Fruit fly (Drosophila melanogaster) whole organism, embryonic: Measurements from ENCODE around the gene CG6040.

Experiments used
- Abd-B ChIP-seq: fragments of 200-800 bp; sonication (Bioruptor generic); optimal IDR thresholded peaks from 2 replicates; lab custom pipeline; 2018; ENCODE audit warnings: missing biosample characterization, mild to moderate bottlenecking, missing genetic modification characterization, moderate library complexity
- Ada2b ChIP-seq: fragments of 200-800 bp; sonication (Bioruptor generic); IDR thresholded peaks from 2 replicates; pipeline ENCODE4 v1.3.6; 2022; ENCODE audit warnings: missing biosample characterization, missing genetic modification characterization
- CG10267 ChIP-seq: fragments of 200-800 bp; sonication (Bioruptor generic); optimal IDR thresholded peaks from 2 replicates; lab custom pipeline; 2018; ENCODE audit warnings: missing biosample characterization, mild to moderate bottlenecking, missing genetic modification characterization, moderate library complexity
- CG12071 ChIP-seq: fragments of 200-800 bp; sonication (Bioruptor generic); optimal IDR thresholded peaks from 3 replicates; lab custom pipeline; 2018; ENCODE audit warnings: missing biosample characterization, mild to moderate bottlenecking, missing genetic modification characterization
- CG12104 ChIP-seq: fragments of 200-800 bp; sonication (Bioruptor generic); optimal IDR thresholded peaks from 3 replicates; lab custom pipeline; 2016; ENCODE audit warnings: missing biosample characterization, missing genetic modification characterization
- CG12769 ChIP-seq: fragments of 200-800 bp; sonication (Bioruptor generic); optimal IDR thresholded peaks from 2 replicates; lab custom pipeline; 2019; ENCODE audit warnings: missing biosample characterization, mild to moderate bottlenecking, missing genetic modification characterization, moderate library complexity
- CG13123 ChIP-seq: fragments of 200-800 bp; sonication (Bioruptor generic); optimal IDR thresholded peaks from 2 replicates; lab custom pipeline; 2016; ENCODE audit warnings: missing biosample characterization, missing genetic modification characterization
- CG13287 ChIP-seq: fragments of 200-800 bp; sonication (Bioruptor generic); IDR thresholded peaks from 2 replicates; pipeline ENCODE4 v1.3.6; 2022; ENCODE audit warnings: missing biosample characterization, missing genetic modification characterization; ENCODE audit not compliant: partially characterized antibody
- CG15073 ChIP-seq: fragments of 200-800 bp; sonication (Bioruptor generic); optimal IDR thresholded peaks from 2 replicates; lab custom pipeline; 2016; ENCODE audit warnings: missing biosample characterization, missing genetic modification characterization
- CG15514 ChIP-seq: fragments of 200-800 bp; sonication (Bioruptor generic); optimal IDR thresholded peaks from 3 replicates; lab custom pipeline; 2017; ENCODE audit warnings: missing biosample characterization, missing genetic modification characterization, mild to moderate bottlenecking, moderate library complexity, missing genetic modification reagents
- CG15696 ChIP-seq: fragments of 200-800 bp; sonication (Bioruptor generic); optimal IDR thresholded peaks from 2 replicates; lab custom pipeline; 2019; ENCODE audit warnings: missing biosample characterization, mild to moderate bottlenecking, missing genetic modification characterization, moderate library complexity
- CG16813 ChIP-seq: fragments of 200-800 bp; sonication (Bioruptor generic); IDR thresholded peaks from 3 replicates; pipeline ENCODE4 v1.3.6; 2022; ENCODE audit warnings: missing biosample characterization, missing genetic modification characterization; ENCODE audit not compliant: partially characterized antibody
- CG17361 ChIP-seq: fragments of 200-800 bp; sonication (Bioruptor generic); IDR thresholded peaks from 3 replicates; pipeline ENCODE4 v1.3.6; 2022; ENCODE audit warnings: missing biosample characterization, missing genetic modification characterization
- CG17829 ChIP-seq: fragments of 200-800 bp; optimal IDR thresholded peaks from 2 replicates; lab custom pipeline; 2019; ENCODE audit warnings: missing biosample characterization, mild to moderate bottlenecking, missing genetic modification characterization, moderate library complexity
- CG3163 ChIP-seq: fragments of 200-800 bp; sonication (Bioruptor generic); optimal IDR thresholded peaks from 3 replicates; lab custom pipeline; 2016; ENCODE audit warnings: missing biosample characterization, missing genetic modification characterization
- CG4360 ChIP-seq: fragments of 200-800 bp; sonication (Bioruptor generic); IDR thresholded peaks from 2 replicates; pipeline ENCODE4 v1.3.6; 2022; ENCODE audit warnings: missing biosample characterization, missing genetic modification characterization
- CG4707 ChIP-seq: fragments of 200-800 bp; sonication (Bioruptor generic); optimal IDR thresholded peaks from 2 replicates; lab custom pipeline; 2018; ENCODE audit warnings: missing biosample characterization, mild to moderate bottlenecking, missing genetic modification characterization, moderate library complexity
- CG4730 ChIP-seq: fragments of 200-800 bp; sonication (Bioruptor generic); IDR thresholded peaks from 2 replicates; pipeline ENCODE4 v1.3.6; 2022; ENCODE audit warnings: missing biosample characterization, missing genetic modification characterization
- CG7745 ChIP-seq: fragments of 200-800 bp; sonication (Bioruptor generic); optimal IDR thresholded peaks from 2 replicates; lab custom pipeline; 2018; ENCODE audit warnings: missing biosample characterization, mild to moderate bottlenecking, missing genetic modification characterization, moderate library complexity
- CG8478 ChIP-seq: fragments of >200 bp; optimal IDR thresholded peaks from 2 replicates; lab custom pipeline; 2018
- CG9437 ChIP-seq: fragments of 200-800 bp; sonication (Bioruptor generic); optimal IDR thresholded peaks from 2 replicates; lab custom pipeline; 2018; ENCODE audit warnings: missing biosample characterization, mild to moderate bottlenecking, missing genetic modification characterization
- E2f2 ChIP-seq: fragments of 200-800 bp; sonication (Bioruptor generic); IDR thresholded peaks from 2 replicates; pipeline ENCODE4 v1.3.6; 2022; ENCODE audit warnings: missing biosample characterization, missing genetic modification characterization
- Ets65A ChIP-seq: fragments of 200-800 bp; sonication (Bioruptor generic); peaks from one replicate; lab custom pipeline; 2016; ENCODE audit warnings: missing biosample characterization, missing genetic modification characterization
- H2.0 ChIP-seq: fragments of 200-800 bp; sonication (Bioruptor generic); IDR thresholded peaks from 2 replicates; pipeline ENCODE4 v1.3.6; 2022; ENCODE audit warnings: missing biosample characterization, missing genetic modification characterization
- Hand ChIP-seq: fragments of 200-800 bp; sonication (Bioruptor generic); optimal IDR thresholded peaks from 2 replicates; lab custom pipeline; 2017; ENCODE audit warnings: mild to moderate bottlenecking, missing biosample characterization, missing genetic modification reagents, missing genetic modification characterization
- Kr ChIP-seq: fragments of 200-800 bp; sonication (Bioruptor generic); optimal IDR thresholded peaks from 2 replicates; lab custom pipeline; 2017; ENCODE audit warnings: missing biosample characterization, mild to moderate bottlenecking, missing genetic modification characterization
- MBD-R2 ChIP-seq: fragments of 200-800 bp; sonication (Bioruptor generic); IDR thresholded peaks from 2 replicates; pipeline ENCODE4 v1.3.6; 2022; ENCODE audit warnings: missing biosample characterization, missing genetic modification characterization
- MTF-1 ChIP-seq: fragments of 200-800 bp; sonication (Bioruptor generic); optimal IDR thresholded peaks from 2 replicates; lab custom pipeline; 2018; ENCODE audit warnings: missing biosample characterization, mild to moderate bottlenecking, missing genetic modification characterization, borderline replicate concordance
- Med ChIP-seq: fragments of 200-800 bp; sonication (Bioruptor generic); peaks from one replicate; lab custom pipeline; 2016; ENCODE audit warnings: missing biosample characterization, missing genetic modification characterization, mild to moderate bottlenecking, inconsistent platforms, moderate library complexity
- Myb ChIP-seq: fragments of 200-800 bp; sonication (Bioruptor generic); optimal IDR thresholded peaks from 2 replicates; lab custom pipeline; 2016; ENCODE audit warnings: missing biosample characterization, missing genetic modification characterization
- NfI ChIP-seq: fragments of 200-800 bp; sonication (Bioruptor generic); optimal IDR thresholded peaks from 3 replicates; lab custom pipeline; 2018; ENCODE audit warnings: missing biosample characterization, mild to moderate bottlenecking, missing genetic modification characterization, moderate library complexity
- Side ChIP-seq: fragments of 200-800 bp; sonication (Bioruptor generic); optimal IDR thresholded peaks from 2 replicates; lab custom pipeline; 2016; ENCODE audit warnings: missing biosample characterization, missing genetic modification characterization
- Stat92E ChIP-seq, 3 experiments: fragments of >200 bp in 2 of 3; fragments of 200-800 bp in 1 of 3; sonication (Bioruptor generic) in 1 of 3; optimal IDR thresholded peaks; 2 replicates each; lab custom pipeline; 2017 to 2019; ENCODE audit warnings: missing biosample characterization in 3 of 3, missing genetic modification characterization in 3 of 3, mild to moderate bottlenecking in 1 of 3, moderate library complexity in 1 of 3
- TFAM ChIP-seq: fragments of 200-800 bp; sonication (Bioruptor generic); optimal IDR thresholded peaks from 2 replicates; lab custom pipeline; 2017; ENCODE audit warnings: missing biosample characterization, missing genetic modification characterization, inconsistent platforms
- amos ChIP-seq: fragments of 200-800 bp; sonication (Bioruptor generic); IDR thresholded peaks from 2 replicates; pipeline ENCODE4 v1.3.6; 2022; ENCODE audit warnings: missing biosample characterization, missing genetic modification characterization; ENCODE audit not compliant: partially characterized antibody
- bbx ChIP-seq: fragments of 200-800 bp; sonication (Bioruptor generic); IDR thresholded peaks from 2 replicates; pipeline ENCODE4 v1.3.6; 2022; ENCODE audit warnings: missing biosample characterization, missing genetic modification characterization; ENCODE audit not compliant: partially characterized antibody
- chm ChIP-seq: fragments of 200-800 bp; sonication (Bioruptor generic); IDR thresholded peaks from 2 replicates; pipeline ENCODE4 v1.3.6; 2022; ENCODE audit warnings: missing biosample characterization, missing genetic modification characterization
- corto ChIP-seq: fragments of 200-800 bp; sonication (Bioruptor generic); optimal IDR thresholded peaks from 2 replicates; lab custom pipeline; 2016; ENCODE audit warnings: missing biosample characterization, mild to moderate bottlenecking, missing genetic modification characterization, moderate library complexity
- crc ChIP-seq: fragments of 200-800 bp; sonication (Bioruptor generic); optimal IDR thresholded peaks from 2 replicates; lab custom pipeline; 2016; ENCODE audit warnings: missing biosample characterization, missing genetic modification characterization
- dysf ChIP-seq: fragments of 200-800 bp; sonication (Bioruptor generic); IDR thresholded peaks from 3 replicates; pipeline ENCODE4 v1.3.6; 2022; ENCODE audit warnings: missing biosample characterization, missing genetic modification characterization
- esg ChIP-seq: fragments of 200-800 bp; sonication (Bioruptor generic); conservative IDR thresholded peaks from 2 replicates; pipeline ENCODE4 v1.3.6; 2022; ENCODE audit warnings: missing biosample characterization, missing genetic modification characterization
- ham ChIP-seq: fragments of 200-800 bp; sonication (Bioruptor generic); IDR thresholded peaks from 2 replicates; pipeline ENCODE4 v1.3.6; 2022; ENCODE audit warnings: missing biosample characterization, missing genetic modification characterization
- nerfin-1 ChIP-seq: fragments of 200-800 bp; sonication (Bioruptor generic); optimal IDR thresholded peaks from 3 replicates; lab custom pipeline; 2019; ENCODE audit warnings: missing biosample characterization, mild to moderate bottlenecking, missing genetic modification characterization, moderate library complexity
- ranshi ChIP-seq: fragments of 200-800 bp; sonication (Bioruptor generic); IDR thresholded peaks from 2 replicates; pipeline ENCODE4 v1.3.6; 2022; ENCODE audit warnings: missing biosample characterization, missing genetic modification characterization
- slp2 ChIP-seq: fragments of 200-800 bp; sonication (Bioruptor generic); optimal IDR thresholded peaks from 2 replicates; lab custom pipeline; 2016; ENCODE audit warnings: missing biosample characterization, missing genetic modification characterization
- ssp ChIP-seq: fragments of 200-800 bp; sonication (Bioruptor generic); IDR thresholded peaks from 2 replicates; pipeline ENCODE4 v1.3.6; 2022; ENCODE audit warnings: missing biosample characterization, missing genetic modification characterization
- stwl ChIP-seq: fragments of 200-800 bp; sonication (Bioruptor generic); optimal IDR thresholded peaks from 3 replicates; lab custom pipeline; 2018; ENCODE audit warnings: missing biosample characterization, mild to moderate bottlenecking, missing genetic modification characterization, moderate library complexity
- tx ChIP-seq: fragments of 200-800 bp; sonication (Bioruptor generic); optimal IDR thresholded peaks from 2 replicates; lab custom pipeline; 2016; ENCODE audit warnings: missing biosample characterization, missing genetic modification characterization
- vvl ChIP-seq: fragments of 200-800 bp; sonication (Bioruptor generic); IDR thresholded peaks from 2 replicates; pipeline ENCODE4 v1.3.6; 2022; ENCODE audit warnings: missing biosample characterization, missing genetic modification characterization
- zen ChIP-seq: fragments of 200-800 bp; sonication (Bioruptor generic); optimal IDR thresholded peaks from 3 replicates; lab custom pipeline; 2018; ENCODE audit warnings: missing biosample characterization, mild to moderate bottlenecking, missing genetic modification characterization, moderate library complexity

CG6040 gene

DNA sequence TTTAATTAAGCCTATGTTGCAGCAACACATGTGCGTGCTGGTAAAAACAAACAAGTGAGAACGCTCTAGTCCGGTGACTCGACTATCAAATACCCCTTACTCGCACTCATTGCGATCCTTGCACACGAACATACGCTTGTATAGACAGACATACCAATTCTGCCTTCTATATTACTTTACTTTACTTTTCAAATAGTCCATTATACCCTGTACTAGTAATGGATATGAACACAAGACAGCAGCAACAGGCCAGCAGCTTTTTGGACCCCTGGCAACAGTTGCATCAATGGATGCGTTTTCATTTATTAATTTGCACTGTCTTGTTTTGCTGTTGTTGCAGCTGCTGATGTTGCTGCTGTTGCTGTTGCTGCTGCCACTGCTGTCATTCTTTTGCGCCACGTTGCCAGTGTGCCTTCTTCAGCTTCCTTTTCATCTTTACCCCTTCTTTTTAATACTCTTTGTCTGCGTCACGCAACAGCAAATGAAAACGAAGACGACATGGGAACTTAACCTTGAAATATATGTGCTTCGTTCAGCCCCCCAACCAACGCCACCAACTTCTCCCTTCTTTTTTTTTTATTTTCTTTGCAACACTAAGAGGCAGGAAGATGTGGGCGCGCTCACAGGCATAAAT lies 21.9 kb downstream of the CG6040 start (continued):
- TF ChIP-seq CG9437 (GFP tag; lab: Kevin White, UChicago) (no peak), CG12071 (GFP tag; lab: Kevin White, UChicago) (no peak), CG13123 (GFP tag; lab: Kevin White, UChicago) (no peak), esg (GFP tag; lab: Robert Waterston, UW) (peak; percentile 28; the same call in 1 of the 2 replicates), crc (no peak), nerfin-1 (tag; lab: Kevin White, UChicago) (no peak), zen (tag; lab: Kevin White, UChicago) (no peak), CG4360 (no peak), Med (no peak), MBD-R2 (GFP tag; lab: Robert Waterston, UW) (no peak), MTF-1 (no peak), Myb (GFP tag; lab: Kevin White, UChicago) (no peak), Side (GFP tag; lab: Kevin White, UChicago) (no peak), tx (GFP tag; lab: Kevin White, UChicago) (no peak), CG15696 (tag; lab: Kevin White, UChicago) (no peak), CG12104 (GFP tag; lab: Kevin White, UChicago) (no peak), CG17829 (tag; lab: Kevin White, UChicago) (no peak), ranshi (GFP tag; lab: Robert Waterston, UW) (peak; percentile 39; the same call in 1 of the 2 replicates), chm (GFP tag; lab: Robert Waterston, UW) (no peak; the same call in 1 of the 2 replicates), Ada2b (GFP tag; lab: Robert Waterston, UW) (0 out of 2 replicates have a peak, but pooled peaks have one; percentile 6), CG8478 (lab: Kevin White, UChicago) (no peak), CG4730 (GFP tag; lab: Robert Waterston, UW) (peak; percentile 59), bbx (GFP tag; lab: Robert Waterston, UW) (no peak), stwl (tag; lab: Kevin White, UChicago) (no peak), CG10267 (tag; lab: Kevin White, UChicago) (no peak), Hand (GFP tag; lab: Kevin White, UChicago) (no peak), H2.0 (GFP tag; lab: Robert Waterston, UW) (peak; percentile 57; the same call in 1 of the 2 replicates), CG3163 (GFP tag; lab: Kevin White, UChicago) (no peak), CG16813 (GFP tag; lab: Robert Waterston, UW) (no peak), E2f2 (GFP tag; lab: Robert Waterston, UW) (no peak), Abd-B (GFP tag; lab: Kevin White, UChicago) (no peak), CG15514 (GFP tag; lab: Kevin White, UChicago) (no peak), CG12769 (tag; lab: Kevin White, UChicago) (no peak), corto (GFP tag; lab: Kevin White, UChicago) (peak; percentile 24), ham (GFP tag; lab: Robert Waterston, UW) (no peak), CG13287 (no peak), TFAM (GFP tag; lab: Kevin White, UChicago) (no peak), slp2 (GFP tag; lab: Kevin White, UChicago) (peak; percentile 9), vvl (GFP tag; lab: Robert Waterston, UW) (peak; percentile 53; the same call in 1 of the 2 replicates), amos (no peak), Stat92E (GFP tag; optimal IDR thresholded peaks at IDR 0.05; lab: Kevin White, UChicago) (no peak), CG7745 (no peak), Ets65A (GFP tag; lab: Kevin White, UChicago) (peak; percentile 28), dysf (peak; percentile 49; the same call in 1 of the 3 replicates), CG17361 (GFP tag; lab: Robert Waterston, UW) (peak; percentile 21; the same call in 1 of the 3 replicates), CG4707 (GFP tag; lab: Kevin White, UChicago) (no peak), NfI (no peak), CG15073 (GFP tag; lab: Kevin White, UChicago) (no peak), Kr (GFP tag; lab: Kevin White, UChicago) (no peak), ssp (peak; percentile 32; the same call in 1 of the 2 replicates)
